Fruit fly (Drosophila melanogaster): ENCODE measurements around the gene kek5.

The kek5 gene

dm6 chrX:19361406-19361859 is 8.5 kb downstream of the kek5 start (continued):
- TF ChIP-seq Dek (tag; optimal IDR thresholded peaks at IDR 0.05) (no peak), exex (tag; optimal IDR thresholded peaks at IDR 0.05) (no peak), fd3F (GFP tag; optimal IDR thresholded peaks at IDR 0.05) (no peak), CG12769 (tag; optimal IDR thresholded peaks at IDR 0.05) (peak; percentile 43), CG14441 (GFP tag; IDR thresholded peaks at IDR 0.05) (no peak), CG33557 (GFP tag; optimal IDR thresholded peaks at IDR 0.05) (no peak), CG9437 (GFP tag; optimal IDR thresholded peaks at IDR 0.05) (no peak), CG15269 (tag; optimal IDR thresholded peaks at IDR 0.05) (peak; percentile 13), CG9876 (GFP tag; optimal IDR thresholded peaks at IDR 0.05) (no peak), Hr3 (GFP tag; optimal IDR thresholded peaks at IDR 0.05) (peak; percentile 35), CG17568 (GFP tag; optimal IDR thresholded peaks at IDR 0.05) (no peak), Hmr (GFP tag; optimal IDR thresholded peaks at IDR 0.05) (peak; percentile 67), sc (optimal IDR thresholded peaks at IDR 0.05) (no peak), sc (GFP tag; optimal IDR thresholded peaks at IDR 0.05) (peak; percentile 37), Trl (optimal IDR thresholded peaks at IDR 0.05) (no peak), Trl (GFP tag; optimal IDR thresholded peaks at IDR 0.05) (no peak), ewg (GFP tag; optimal IDR thresholded peaks at IDR 0.05) (peak; percentile 13), caup (GFP tag; optimal IDR thresholded peaks at IDR 0.05; ENCODE audit: severe bottlenecking) (no peak), lola (GFP tag; optimal IDR thresholded peaks at IDR 0.05) (peak in 1 of 3 experiments; percentile 47), HmgZ (tag; optimal IDR thresholded peaks at IDR 0.05) (no peak), CG8359 (GFP tag; optimal IDR thresholded peaks at IDR 0.05; ENCODE audit: borderline replicate concordance) (peak; percentile 18), CG31441 (GFP tag; IDR thresholded peaks at IDR 0.05) (peak; percentile 61), CG1792 (GFP tag; optimal IDR thresholded peaks at IDR 0.05) (peak; percentile 27), dmrt99B (tag; optimal IDR thresholded peaks at IDR 0.05) (peak; percentile 68), E2f1 (GFP tag; IDR thresholded peaks at IDR 0.05) (peak; percentile 37), az2 (GFP tag; optimal IDR thresholded peaks at IDR 0.05) (peak; percentile 64), HHEX (GFP tag; optimal IDR thresholded peaks at IDR 0.05) (peak; percentile 37), CG3995 (GFP tag; optimal IDR thresholded peaks at IDR 0.05) (no peak), Mad (GFP tag; optimal IDR thresholded peaks at IDR 0.05) (no peak), Fer2 (tag; optimal IDR thresholded peaks at IDR 0.05) (no peak), Blimp-1 (GFP tag; optimal IDR thresholded peaks at IDR 0.05) (peak; percentile 61), CG6683 (GFP tag; optimal IDR thresholded peaks at IDR 0.05) (peak; percentile 2), CG10565 (GFP tag; optimal IDR thresholded peaks at IDR 0.05) (no peak), CG4404 (GFP tag; IDR thresholded peaks at IDR 0.05) (no peak), fu2 (GFP tag; optimal IDR thresholded peaks at IDR 0.05) (no peak), lmd (GFP tag; IDR thresholded peaks at IDR 0.05) (no peak), lov (optimal IDR thresholded peaks at IDR 0.05) (no peak), lov (GFP tag; IDR thresholded peaks at IDR 0.05) (no peak), Max (GFP tag; optimal IDR thresholded peaks at IDR 0.05) (peak; percentile 13), psq (GFP tag; optimal IDR thresholded peaks at IDR 0.05) (no peak), Tbp (GFP tag; optimal IDR thresholded peaks at IDR 0.05) (no peak), Dfd (GFP tag; optimal IDR thresholded peaks at IDR 0.05) (no peak), CoRest (tag; optimal IDR thresholded peaks at IDR 0.05) (peak; percentile 45), Nf-YB (GFP tag; optimal IDR thresholded peaks at IDR 0.05) (no peak), tgo (GFP tag; IDR thresholded peaks at IDR 0.05) (0 out of 3 replicates have a peak, but pooled peaks have one; percentile 26), kay (GFP tag; optimal IDR thresholded peaks at IDR 0.05) (peak; percentile 25), CG12219 (GFP tag; optimal IDR thresholded peaks at IDR 0.05) (no peak), D (optimal IDR thresholded peaks at IDR 0.05) (no peak), D (GFP tag; optimal IDR thresholded peaks at IDR 0.05) (no peak), CG7928 (GFP tag; optimal IDR thresholded peaks at IDR 0.05) (no peak), CG18476 (GFP tag; optimal IDR thresholded peaks at IDR 0.05) (peak; percentile 67)

Data from whole organism, embryonic.